Fruit fly (Drosophila melanogaster) whole organism, wandering third instar larva: ENCODE results near the gene slf.

ENCODE experiments used
- Vsx2 ChIP-seq: fragments of 200-300, 225-300 bp; sonication (Bioruptor generic); optimal IDR thresholded peaks from 2 replicates; lab custom pipeline; 2018; ENCODE audit warnings: missing biosample characterization, missing genetic modification characterization; ENCODE audit not compliant: partially characterized antibody
- ey ChIP-seq: fragments of 200-800 bp; sonication (Bioruptor generic); optimal IDR thresholded peaks from 2 replicates; lab custom pipeline; 2016; ENCODE audit warnings: missing biosample characterization, missing genetic modification characterization

DNA sequence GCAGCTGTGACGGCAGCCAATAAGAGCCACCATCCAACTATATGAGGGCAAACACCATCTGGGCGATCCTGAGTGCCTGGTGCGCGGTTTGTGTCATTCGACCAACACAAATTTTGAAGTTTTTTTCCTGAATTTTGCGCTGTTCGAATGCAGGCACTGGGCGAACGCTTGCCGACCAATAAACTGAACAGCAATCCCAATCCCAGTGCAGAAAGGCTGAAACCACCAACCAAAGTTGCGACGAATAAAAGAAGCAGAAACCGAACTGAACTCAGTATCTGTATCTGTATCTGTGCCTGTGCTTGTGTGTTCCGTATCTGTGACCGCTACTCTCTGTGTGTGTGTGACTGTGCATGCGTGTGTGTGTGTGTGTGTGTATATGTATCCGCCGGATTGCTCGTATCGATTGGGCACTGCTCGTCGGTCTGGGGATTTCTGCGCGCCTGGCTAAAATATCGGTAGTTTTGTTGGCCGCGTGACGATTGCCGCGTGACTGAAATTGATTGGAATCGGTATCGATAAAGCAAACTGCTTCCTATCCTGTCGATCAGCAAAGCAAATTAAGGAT is 9.9 kb upstream of the slf start:
- TF ChIP-seq Vsx2 (GFP tag; lab: Kevin White, UChicago) (peak; percentile 76), ey (GFP tag; lab: Kevin White, UChicago) (no peak)
